Fruit fly (Drosophila melanogaster): ENCODE data around the gene ck.
A peak's percentile ranks its signal among the peaks of the same experiment; 100 is the strongest.

ck gene

dm6 chr2L:15000360-15000759 lies 57.3 kb downstream of the ck start:
- no peak for TF ChIP-seq CG17801 (GFP tag; optimal IDR thresholded peaks at IDR 0.05; ENCODE audit: partially characterized antibody)

dm6 chr2L:14997370-14997769 lies 60.3 kb downstream of the ck start, which contains the start of gene mol:
Gene mol (minus strand): TSS chr2L:14997559.
- no peak for TF ChIP-seq CG17801 (GFP tag; optimal IDR thresholded peaks at IDR 0.05; ENCODE audit: partially characterized antibody)

- peak; percentile 26 for TF ChIP-seq CG17801 (GFP tag; optimal IDR thresholded peaks at IDR 0.05; ENCODE audit: partially characterized antibody)
These were observed 61.8 kb downstream of the ck start for dm6 chr2L:14995594-14996463.

Data from ovary, adult (tissue).